Worm (Caenorhabditis elegans) whole organism, midembryonic: Measurements from ENCODE around the gene W07A12.8.

Source experiments
- cog-1 ChIP-seq: sonication (generic microtip); optimal IDR thresholded peaks from 2 replicates; lab custom pipeline; 2016; ENCODE audit warnings: missing genetic modification characterization, missing compliant biosample characterization
- flt-1 ChIP-seq: fragments of 200-800 bp; sonication (Bioruptor generic); IDR thresholded peaks from 2 replicates; pipeline ENCODE4 v1.3.6; 2022; ENCODE audit warnings: missing genetic modification characterization, missing compliant biosample characterization
- ref-1 ChIP-seq: fragments of 200-800 bp; sonication (Bioruptor generic); conservative IDR thresholded peaks from 2 replicates; pipeline ENCODE4 v1.3.6; 2022; ENCODE audit warnings: missing genetic modification reagents, missing genetic modification characterization, missing compliant biosample characterization
- ztf-23 ChIP-seq: fragments of 200-800 bp; sonication (Bioruptor generic); IDR thresholded peaks from 2 replicates; pipeline ENCODE4 v1.3.6; 2022; ENCODE audit warnings: missing genetic modification reagents, missing genetic modification characterization, missing compliant biosample characterization

- TF ChIP-seq flt-1 (GFP tag; lab: Robert Waterston, UW) (no peak), ztf-23 (GFP tag; lab: Robert Waterston, UW) (no peak), cog-1 (tag; lab: Kevin White, UChicago) (no peak), ref-1 (GFP tag; lab: Robert Waterston, UW) (no peak)
These were observed 7.9 kb upstream of the W07A12.8 start for ce11 chrII:9173471-9173870.
